Worm (Caenorhabditis elegans): ENCODE measurements around the gene F55H2.8.
A peak's percentile ranks its signal among the peaks of the same experiment; 100 is the strongest.

F55H2.8 gene

ce11 chrIII:9467095-9467494 lies 46.6 kb upstream of the F55H2.8 start, which contains the start of gene baf-1 (continued):
- TF ChIP-seq ceh-28 (tag; optimal IDR thresholded peaks at IDR 0.05), result peak; percentile 11
- TF ChIP-seq dve-1 (tag; optimal IDR thresholded peaks at IDR 0.05; ENCODE audit: insufficient read depth), result peak; percentile 73
- TF ChIP-seq duxl-1 (tag; optimal IDR thresholded peaks at IDR 0.05; ENCODE audit: poor library complexity), result peak; percentile 72
- peak; percentile 32 for TF ChIP-seq hlh-11 (tag; optimal IDR thresholded peaks at IDR 0.05)
- TF ChIP-seq mes-2 (tag; optimal IDR thresholded peaks at IDR 0.05; ENCODE audit: poor library complexity, severe bottlenecking), result peak; percentile 87
- TF ChIP-seq zfp-3 (GFP tag; conservative IDR thresholded peaks at IDR 0.05), result peak; percentile 31; the same call in 1 of the 2 replicates
- TF ChIP-seq mep-1 (tag; optimal IDR thresholded peaks at IDR 0.05), result peak; percentile 70
- TF ChIP-seq rbr-2 (tag; optimal IDR thresholded peaks at IDR 0.05), result peak; percentile 58
- TF ChIP-seq cey-2 (tag; optimal IDR thresholded peaks at IDR 0.05; ENCODE audit: borderline replicate concordance, insufficient read depth), result no peak
- peak; percentile 49 for TF ChIP-seq pqm-1 (tag; optimal IDR thresholded peaks at IDR 0.05)
- TF ChIP-seq zip-11 (GFP tag; IDR thresholded peaks at IDR 0.05), result no peak
- TF ChIP-seq lin-38 (GFP tag; IDR thresholded peaks at IDR 0.05), result peak; percentile 98
- peak; percentile 59 for TF ChIP-seq nhr-6 (tag; optimal IDR thresholded peaks at IDR 0.05)

ce11 chrIII:9467857-9468256 lies 45.8 kb upstream of the F55H2.8 start, which contains the start of gene tag-342:
TSS of gene tag-342 (plus strand) at chrIII:9468157.
- no peak for TF ChIP-seq ces-1 (GFP tag; optimal IDR thresholded peaks at IDR 0.05)
- TF ChIP-seq Y105C5A.15 (GFP tag; IDR thresholded peaks at IDR 0.05), result no peak
- no peak for TF ChIP-seq nhr-77 (tag; optimal IDR thresholded peaks at IDR 0.05)
- TF ChIP-seq tag-97 (GFP tag; IDR thresholded peaks at IDR 0.05), result no peak
- peak; percentile 45; the same call in 1 of the 2 replicates for TF ChIP-seq lin-38 (GFP tag; IDR thresholded peaks at IDR 0.05)
- TF ChIP-seq php-3 (GFP tag; IDR thresholded peaks at IDR 0.05), result no peak
- no peak for TF ChIP-seq zip-11 (GFP tag; IDR thresholded peaks at IDR 0.05)
- no peak for TF ChIP-seq zfp-3 (GFP tag; conservative IDR thresholded peaks at IDR 0.05)

ce11 chrIII:9471996-9472395 lies 41.7 kb upstream of the F55H2.8 start:
- TF ChIP-seq fos-1 (tag; optimal IDR thresholded peaks at IDR 0.05) (no peak), aha-1 (tag) (peak; percentile 92)

- TF ChIP-seq ceh-32 (tag; optimal IDR thresholded peaks at IDR 0.05; ENCODE audit: poor library complexity) (no peak), daf-16 (GFP tag; optimal IDR thresholded peaks at IDR 0.05) (no peak), daf-16 (tag; optimal IDR thresholded peaks at IDR 0.05) (peak; percentile 29), pqm-1 (tag; optimal IDR thresholded peaks at IDR 0.05) (peak; percentile 64), dmd-6 (GFP tag; IDR thresholded peaks at IDR 0.05) (peak; percentile 19; the same call in 1 of the 2 replicates), lim-7 (GFP tag; IDR thresholded peaks at IDR 0.05) (no peak)
Measured at ce11 chrIII:9472464-9472863, 41.2 kb upstream of the F55H2.8 start.

ce11 chrIII:9474501-9474900 lies 39.2 kb upstream of the F55H2.8 start:
- TF ChIP-seq daf-16 (GFP tag; optimal IDR thresholded peaks at IDR 0.05) (no peak), daf-16 (tag; optimal IDR thresholded peaks at IDR 0.05) (peak; percentile 2), lin-38 (GFP tag; IDR thresholded peaks at IDR 0.05) (no peak), dve-1 (tag; optimal IDR thresholded peaks at IDR 0.05; ENCODE audit: insufficient read depth) (peak; percentile 26), mxl-2 (GFP tag; conservative IDR thresholded peaks at IDR 0.05) (no peak), hlh-11 (tag; optimal IDR thresholded peaks at IDR 0.05) (peak; percentile 71), duxl-1 (tag; optimal IDR thresholded peaks at IDR 0.05; ENCODE audit: poor library complexity) (peak; percentile 10), ZK337.2 (GFP tag; IDR thresholded peaks at IDR 0.05) (no peak), mep-1 (tag; optimal IDR thresholded peaks at IDR 0.05) (peak; percentile 37), daf-12 (tag; optimal IDR thresholded peaks at IDR 0.05) (no peak), lir-3 (tag; optimal IDR thresholded peaks at IDR 0.05) (no peak), nhr-77 (tag; optimal IDR thresholded peaks at IDR 0.05) (peak; percentile 35), nhr-48 (tag; optimal IDR thresholded peaks at IDR 0.05) (peak; percentile 40), nhr-28 (tag; optimal IDR thresholded peaks at IDR 0.05) (peak; percentile 74), skn-1 (tag; optimal IDR thresholded peaks at IDR 0.05) (no peak), unc-62 (GFP tag; optimal IDR thresholded peaks at IDR 0.05 in 1 of 2) (peak in 1 of 2 experiments; percentile 19), unc-62 (tag; optimal IDR thresholded peaks at IDR 0.05) (no peak), mes-2 (tag; optimal IDR thresholded peaks at IDR 0.05; ENCODE audit: poor library complexity, severe bottlenecking) (peak; percentile 36), ceh-82 (tag; optimal IDR thresholded peaks at IDR 0.05) (no peak), pqm-1 (tag; optimal IDR thresholded peaks at IDR 0.05) (peak; percentile 89), dmd-6 (GFP tag; IDR thresholded peaks at IDR 0.05) (peak; percentile 77)
